Worm (Caenorhabditis elegans) whole organism, L2 larva: ENCODE data around the gene gly-7.

Source experiments
- ceh-16 ChIP-seq: fragments of 150-350 bp; optimal IDR thresholded peaks from 2 replicates; lab custom pipeline; 2014; ENCODE audit warnings: missing biosample characterization, missing genetic modification characterization
- lin-39 ChIP-seq: fragments of 150-350 bp; optimal IDR thresholded peaks from 2 replicates; lab custom pipeline; 2014; ENCODE audit warnings: missing biosample characterization, missing genetic modification reagents, missing genetic modification characterization
- mab-5 ChIP-seq: fragments of 150-350 bp; optimal IDR thresholded peaks from 2 replicates; lab custom pipeline; 2014; ENCODE audit warnings: missing biosample characterization, missing genetic modification characterization

DNA sequence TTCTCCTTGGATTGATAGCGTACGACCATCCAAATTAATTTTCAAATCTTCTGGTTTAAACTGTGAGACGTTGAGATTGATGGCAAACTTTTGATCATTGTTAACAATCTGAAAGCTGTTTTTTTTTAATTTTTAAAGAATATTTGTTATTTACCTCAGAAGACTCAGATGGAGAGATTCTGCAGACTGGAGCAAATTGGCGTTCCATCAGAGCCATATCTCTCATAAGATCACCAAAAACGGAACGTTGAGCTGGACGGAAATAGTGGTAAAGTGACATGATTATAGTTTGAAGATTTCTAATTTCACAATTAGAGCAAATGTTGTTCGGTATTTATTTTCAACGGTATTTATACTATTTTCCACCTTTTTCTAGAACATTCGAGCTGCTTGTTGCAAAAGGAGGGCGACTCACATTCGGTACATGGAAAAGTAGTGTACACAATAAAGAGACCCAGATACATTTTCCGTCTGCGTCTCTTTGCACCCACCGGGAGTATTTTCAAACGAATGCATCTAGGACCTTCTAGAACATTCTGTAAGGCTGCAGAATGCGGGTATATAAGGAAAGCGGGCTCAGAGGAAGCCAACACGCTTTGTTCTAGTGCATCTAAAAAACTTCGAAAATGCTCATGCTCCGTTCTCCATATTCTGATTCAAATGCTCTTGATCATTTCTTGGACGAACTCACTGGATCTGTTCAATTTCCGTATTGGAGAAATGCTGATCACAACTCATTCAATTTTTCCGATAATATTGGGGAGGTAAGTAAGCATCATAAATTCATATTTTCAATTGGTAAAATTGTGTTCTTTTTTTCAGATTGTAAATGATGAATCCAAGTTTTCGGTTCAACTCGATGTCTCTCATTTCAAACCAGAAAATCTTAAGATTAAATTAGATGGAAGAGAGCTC is 16.2 kb downstream of the gly-7 start, which contains the start of the genes hsp-16.2 and hsp-16.41:
- no peak for TF ChIP-seq mab-5 (tag; lab: Kevin White, UChicago)
- TF ChIP-seq ceh-16 (tag; lab: Kevin White, UChicago) = no peak
- TF ChIP-seq lin-39 (tag; lab: Kevin White, UChicago) = no peak
